Fruit fly (Drosophila melanogaster) whole organism, prepupa: ENCODE measurements around the gene CG32486.
A peak's percentile ranks its signal among the peaks of the same experiment; 100 is the strongest.

Source experiments
- Blimp-1 ChIP-seq: fragments of 200-800 bp; sonication (Bioruptor generic); optimal IDR thresholded peaks from 3 replicates; lab custom pipeline; 2017; ENCODE audit warnings: missing biosample characterization, missing genetic modification characterization, mild to moderate bottlenecking, moderate library complexity, missing genetic modification reagents
- CG10631 ChIP-seq: fragments of 200-800 bp; sonication (Bioruptor generic); optimal IDR thresholded peaks from 2 replicates; lab custom pipeline; 2016; ENCODE audit warnings: missing biosample characterization, missing genetic modification characterization
- CG11294 ChIP-seq: fragments of 200-800 bp; sonication (Bioruptor generic); IDR thresholded peaks from 2 replicates; pipeline ENCODE4 v1.3.6; 2022; ENCODE audit warnings: missing biosample characterization, missing genetic modification characterization
- CG11762 ChIP-seq: fragments of 200-800 bp; sonication (Bioruptor generic); optimal IDR thresholded peaks from 3 replicates; lab custom pipeline; 2016; ENCODE audit warnings: missing biosample characterization, missing genetic modification characterization; ENCODE audit not compliant: insufficient read depth
- CG11902 ChIP-seq: fragments of 200-800 bp; sonication (Bioruptor generic); optimal IDR thresholded peaks from 3 replicates; lab custom pipeline; 2016; ENCODE audit warnings: missing biosample characterization, missing genetic modification characterization
- CG15336 ChIP-seq: fragments of 200-800 bp; sonication (Bioruptor generic); IDR thresholded peaks from 2 replicates; pipeline ENCODE4 v1.3.6; 2022; ENCODE audit warnings: missing biosample characterization, missing genetic modification characterization
- CG1621 ChIP-seq: fragments of 200-800 bp; sonication (Bioruptor generic); optimal IDR thresholded peaks from 3 replicates; lab custom pipeline; 2018; ENCODE audit warnings: missing biosample characterization, mild to moderate bottlenecking, missing genetic modification characterization
- CG16779 ChIP-seq: fragments of 200-800 bp; sonication (Bioruptor generic); optimal IDR thresholded peaks from 3 replicates; lab custom pipeline; 2017; ENCODE audit warnings: missing biosample characterization, mild to moderate bottlenecking, missing genetic modification characterization
- CG3032 ChIP-seq: fragments of 200-800 bp; optimal IDR thresholded peaks from 2 replicates; lab custom pipeline; 2019; ENCODE audit warnings: missing biosample characterization, mild to moderate bottlenecking, missing genetic modification characterization, moderate library complexity
- CG31627 ChIP-seq: fragments of 200-800 bp; sonication (Bioruptor generic); optimal IDR thresholded peaks from 3 replicates; lab custom pipeline; 2016; ENCODE audit warnings: missing biosample characterization, missing genetic modification characterization
- CG32006 ChIP-seq: fragments of 200-800 bp; sonication (Bioruptor generic); optimal IDR thresholded peaks from 3 replicates; lab custom pipeline; 2017; ENCODE audit warnings: missing biosample characterization, mild to moderate bottlenecking, missing genetic modification characterization
- CG3919 ChIP-seq: fragments of 200-800 bp; sonication (Bioruptor generic); optimal IDR thresholded peaks from 3 replicates; lab custom pipeline; 2016; ENCODE audit warnings: missing biosample characterization, missing genetic modification characterization
- CG4318 ChIP-seq: fragments of 200-800 bp; sonication (Bioruptor generic); optimal IDR thresholded peaks from 3 replicates; lab custom pipeline; 2017; ENCODE audit warnings: missing biosample characterization, mild to moderate bottlenecking, missing genetic modification characterization
- CG6163 ChIP-seq: fragments of 200-800 bp; sonication (Bioruptor generic); IDR thresholded peaks from 3 replicates; pipeline ENCODE4 v1.3.6; 2022; ENCODE audit warnings: missing biosample characterization, missing genetic modification characterization
- CG6792 ChIP-seq: fragments of 200-800 bp; sonication (Bioruptor generic); optimal IDR thresholded peaks from 3 replicates; lab custom pipeline; 2016; ENCODE audit warnings: missing biosample characterization, missing genetic modification characterization
- CG6808 ChIP-seq: fragments of 200-800 bp; sonication (Bioruptor generic); optimal IDR thresholded peaks from 3 replicates; lab custom pipeline; 2017; ENCODE audit warnings: missing biosample characterization, missing genetic modification characterization, mild to moderate bottlenecking, moderate library complexity, missing genetic modification reagents
- CG6854 ChIP-seq: fragments of 200-800 bp; sonication (Bioruptor generic); optimal IDR thresholded peaks from 2 replicates; lab custom pipeline; 2017; ENCODE audit warnings: missing biosample characterization, mild to moderate bottlenecking, missing genetic modification characterization
- CG8119 ChIP-seq: fragments of 200-800 bp; sonication (Bioruptor generic); IDR thresholded peaks from 3 replicates; pipeline ENCODE4 v1.3.6; 2022; ENCODE audit warnings: missing biosample characterization, missing genetic modification characterization
- CG8319 ChIP-seq: fragments of 200-800 bp; sonication (Bioruptor generic); optimal IDR thresholded peaks from 3 replicates; lab custom pipeline; 2016; ENCODE audit warnings: missing biosample characterization, missing genetic modification characterization
- CG8632 ChIP-seq: fragments of 200-800 bp; sonication (Bioruptor generic); optimal IDR thresholded peaks from 3 replicates; lab custom pipeline; 2016; ENCODE audit warnings: missing biosample characterization, missing genetic modification characterization
- CG9139 ChIP-seq: fragments of 200-800 bp; sonication (Bioruptor generic); optimal IDR thresholded peaks from 3 replicates; lab custom pipeline; 2017; ENCODE audit warnings: missing biosample characterization, mild to moderate bottlenecking, missing genetic modification characterization
- Eip75B ChIP-seq: fragments of 200-800 bp; sonication (Bioruptor generic); optimal IDR thresholded peaks from 3 replicates; lab custom pipeline; 2016; ENCODE audit warnings: missing biosample characterization, missing genetic modification characterization
- Eip78C ChIP-seq: fragments of 200-800 bp; sonication (Bioruptor generic); peaks from one replicate; lab custom pipeline; 2016; ENCODE audit warnings: missing biosample characterization, missing genetic modification characterization
- Eip93F ChIP-seq: fragments of 200-800 bp; sonication (Bioruptor generic); optimal IDR thresholded peaks from 2 replicates; lab custom pipeline; 2016; ENCODE audit warnings: missing biosample characterization, mild to moderate bottlenecking, missing genetic modification characterization
- Ets21C ChIP-seq: fragments of 200-800 bp; sonication (Bioruptor generic); optimal IDR thresholded peaks from 3 replicates; lab custom pipeline; 2016; ENCODE audit warnings: missing biosample characterization, missing genetic modification characterization
- Ets96B ChIP-seq: fragments of 200-800 bp; optimal IDR thresholded peaks from 2 replicates; lab custom pipeline; 2019; ENCODE audit warnings: missing biosample characterization, mild to moderate bottlenecking, missing genetic modification characterization, moderate library complexity
- Gug ChIP-seq: fragments of 200-800 bp; sonication (Bioruptor generic); IDR thresholded peaks from 2 replicates; pipeline ENCODE4 v1.3.6; 2022; ENCODE audit warnings: missing biosample characterization, missing genetic modification characterization
- Hr38 ChIP-seq: sonication (Bioruptor generic); optimal IDR thresholded peaks from 2 replicates; lab custom pipeline; 2016; ENCODE audit warnings: missing biosample characterization, missing genetic modification characterization
- Hr39 ChIP-seq: fragments of 200-800 bp; sonication (Bioruptor generic); optimal IDR thresholded peaks from 2 replicates; lab custom pipeline; 2016; ENCODE audit warnings: missing biosample characterization, missing genetic modification characterization
- Hr4 ChIP-seq: fragments of 200-800 bp; sonication (Bioruptor generic); optimal IDR thresholded peaks from 3 replicates; lab custom pipeline; 2016; ENCODE audit warnings: missing biosample characterization, missing genetic modification characterization
- Lpt ChIP-seq: fragments of 200-800 bp; sonication (Bioruptor generic); optimal IDR thresholded peaks from 3 replicates; lab custom pipeline; 2016; ENCODE audit warnings: missing biosample characterization, missing genetic modification characterization
- Met ChIP-seq: fragments of 200-800 bp; sonication (Bioruptor generic); optimal IDR thresholded peaks from 3 replicates; lab custom pipeline; 2016; ENCODE audit warnings: missing biosample characterization, missing genetic modification characterization
- OdsH ChIP-seq: fragments of 200-800 bp; sonication (Bioruptor generic); optimal IDR thresholded peaks from 3 replicates; lab custom pipeline; 2016; ENCODE audit warnings: missing biosample characterization, missing genetic modification characterization
- Smox ChIP-seq: fragments of 200-800 bp; sonication (Bioruptor generic); optimal IDR thresholded peaks from 3 replicates; lab custom pipeline; 2016; ENCODE audit warnings: missing biosample characterization, missing genetic modification characterization
- Sox102F ChIP-seq: fragments of 200-800 bp; sonication (Bioruptor generic); optimal IDR thresholded peaks from 2 replicates; lab custom pipeline; 2016; ENCODE audit warnings: missing biosample characterization, mild to moderate bottlenecking, missing genetic modification characterization
- Sox14 ChIP-seq: fragments of 200-800 bp; sonication (Bioruptor generic); optimal IDR thresholded peaks from 3 replicates; lab custom pipeline; 2016; ENCODE audit warnings: missing biosample characterization, missing genetic modification characterization
- Sox15 ChIP-seq: fragments of 200-800 bp; sonication (Bioruptor generic); optimal IDR thresholded peaks from 3 replicates; lab custom pipeline; 2016; ENCODE audit warnings: missing biosample characterization, missing genetic modification characterization
- achi ChIP-seq: fragments of 200-800 bp; sonication (Bioruptor generic); optimal IDR thresholded peaks from 3 replicates; lab custom pipeline; 2016; ENCODE audit warnings: missing biosample characterization, missing genetic modification characterization
- acj6 ChIP-seq: fragments of 200-800 bp; sonication (Bioruptor generic); optimal IDR thresholded peaks from 3 replicates; lab custom pipeline; 2016; ENCODE audit warnings: missing biosample characterization, missing genetic modification characterization
- dac ChIP-seq: fragments of 200-800 bp; sonication (Bioruptor generic); optimal IDR thresholded peaks from 2 replicates; lab custom pipeline; 2017; ENCODE audit warnings: missing biosample characterization, mild to moderate bottlenecking, missing genetic modification characterization
- dsx ChIP-seq: fragments of 200-800 bp; optimal IDR thresholded peaks from 3 replicates; lab custom pipeline; 2019; ENCODE audit warnings: missing biosample characterization, mild to moderate bottlenecking, missing genetic modification characterization, moderate library complexity; ENCODE audit not compliant: poor library complexity, severe bottlenecking
- eg ChIP-seq: fragments of 200-800 bp; sonication (Bioruptor generic); IDR thresholded peaks from 3 replicates; pipeline ENCODE4 v1.3.6; 2022; ENCODE audit warnings: missing biosample characterization, missing genetic modification characterization
- esn ChIP-seq: fragments of 200-800 bp; sonication (Bioruptor generic); optimal IDR thresholded peaks from 2 replicates; lab custom pipeline; 2016; ENCODE audit warnings: missing biosample characterization, mild to moderate bottlenecking, missing genetic modification characterization, moderate library complexity
- fkh ChIP-seq: fragments of 200-800 bp; sonication (Bioruptor generic); optimal IDR thresholded peaks from 3 replicates; lab custom pipeline; 2017; ENCODE audit warnings: missing biosample characterization, mild to moderate bottlenecking, missing genetic modification characterization, moderate library complexity
- salr ChIP-seq, 2 experiments: fragments of 200-800 bp; sonication (Bioruptor generic); optimal IDR thresholded peaks; 3 replicates each; lab custom pipeline; 2016 to 2018; ENCODE audit warnings: missing biosample characterization in 2 of 2, missing genetic modification characterization in 2 of 2, mild to moderate bottlenecking in 1 of 2
- spab ChIP-seq: fragments of 200-800 bp; sonication (Bioruptor generic); optimal IDR thresholded peaks from 2 replicates; lab custom pipeline; 2017; ENCODE audit warnings: missing biosample characterization, mild to moderate bottlenecking, missing genetic modification characterization, missing genetic modification reagents
- ss ChIP-seq, 2 experiments: fragments of 200-800 bp; sonication (Bioruptor generic); optimal IDR thresholded peaks; 2 replicates in 1 of 2; 3 replicates in 1 of 2; lab custom pipeline; 2017 to 2018; ENCODE audit warnings: mild to moderate bottlenecking in 2 of 2, missing biosample characterization in 2 of 2, missing genetic modification characterization in 2 of 2, moderate library complexity in 1 of 2
- topi ChIP-seq: fragments of 200-800 bp; sonication (Bioruptor generic); optimal IDR thresholded peaks from 3 replicates; lab custom pipeline; 2016; ENCODE audit warnings: missing biosample characterization, missing genetic modification characterization
- vri ChIP-seq: fragments of 200-800 bp; sonication (Bioruptor generic); optimal IDR thresholded peaks from 3 replicates; lab custom pipeline; 2016; ENCODE audit warnings: missing biosample characterization, mild to moderate bottlenecking, missing genetic modification characterization

The CG32486 gene

DNA sequence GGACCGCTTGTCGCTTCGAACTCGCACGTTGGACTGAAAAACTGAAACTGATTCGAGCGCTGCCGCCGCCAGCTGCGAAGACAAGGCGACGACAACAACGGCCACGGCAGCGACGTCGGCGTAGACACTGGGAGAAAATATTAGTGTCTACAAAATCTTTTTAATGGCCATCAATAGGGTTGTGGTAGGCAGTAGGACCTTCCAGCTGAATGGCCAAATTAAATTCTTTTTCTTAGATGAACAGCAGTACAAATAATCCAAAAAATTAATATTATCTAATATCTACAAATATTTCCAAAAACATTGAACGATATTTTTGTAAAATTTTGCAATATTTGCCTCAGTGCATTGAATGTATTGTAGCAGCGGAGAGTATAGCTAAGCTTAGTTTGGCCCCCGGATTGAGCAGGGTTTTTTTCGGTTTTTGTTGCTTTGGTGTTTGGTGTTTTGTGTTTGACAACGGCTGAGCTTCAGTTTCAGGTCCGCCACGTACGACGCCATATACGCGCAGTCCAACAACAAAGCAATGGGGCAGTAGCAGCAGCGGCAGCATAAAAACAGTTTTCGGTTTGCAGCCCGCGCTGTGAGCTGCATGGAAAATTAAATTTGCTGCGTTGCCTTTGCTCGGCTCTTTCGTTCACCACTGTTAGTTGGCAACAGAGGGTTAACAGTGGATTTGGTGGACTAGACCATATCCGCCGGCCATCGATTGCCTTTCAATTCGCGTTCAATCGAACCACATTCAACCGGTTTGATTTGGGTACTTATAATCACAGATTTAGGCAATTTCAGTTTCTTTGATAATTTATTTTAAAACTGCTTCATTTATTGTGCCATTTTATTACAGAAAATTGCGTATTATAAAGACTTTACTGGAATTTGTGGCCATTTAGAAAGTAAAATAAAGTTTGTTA, 36.5 kb upstream of the CG32486 start, which contains the start of gene Cht7:
Gene Cht7, minus strand, starts transcription at position 51 of the 914 bp plus-strand sequence.
- TF ChIP-seq CG1621 (peak; percentile 91), Eip93F (no peak), Hr38 (no peak), CG3919 (GFP tag; lab: Kevin White, UChicago) (peak; percentile 91), OdsH (GFP tag; lab: Kevin White, UChicago) (peak; percentile 94), CG4318 (peak; percentile 94), Sox15 (peak; percentile 75), Smox (GFP tag; lab: Kevin White, UChicago) (peak; percentile 81), CG6792 (peak; percentile 89), salr (GFP tag; optimal IDR thresholded peaks at IDR 0.05; lab: Kevin White, UChicago) (peak; percentile 85 to 92), CG15336 (GFP tag; lab: Robert Waterston, UW) (peak; percentile 96), Met (GFP tag; lab: Kevin White, UChicago) (peak; percentile 87), Hr4 (GFP tag; lab: Kevin White, UChicago) (peak; percentile 96), CG11902 (GFP tag; lab: Kevin White, UChicago) (peak; percentile 63), Ets21C (GFP tag; lab: Kevin White, UChicago) (peak; percentile 37), CG31627 (peak; percentile 80), Eip78C (peak; percentile 98), Sox102F (GFP tag; lab: Kevin White, UChicago) (peak; percentile 87), Sox14 (GFP tag; lab: Kevin White, UChicago) (peak; percentile 86), Ets96B (tag; lab: Kevin White, UChicago) (peak; percentile 86), CG6163 (peak; percentile 81), CG32006 (GFP tag; lab: Kevin White, UChicago) (peak; percentile 98), Gug (GFP tag; lab: Robert Waterston, UW) (peak; percentile 86), eg (peak; percentile 93), CG8119 (GFP tag; lab: Robert Waterston, UW) (peak; percentile 97), Eip75B (GFP tag; lab: Kevin White, UChicago) (peak; percentile 89), CG8319 (GFP tag; lab: Kevin White, UChicago) (peak; percentile 74), CG9139 (GFP tag; lab: Kevin White, UChicago) (peak; percentile 74), CG11762 (GFP tag; lab: Kevin White, UChicago) (peak; percentile 82), esn (GFP tag; lab: Kevin White, UChicago) (peak; percentile 89), CG8632 (peak; percentile 86), CG16779 (tag; lab: Kevin White, UChicago) (peak; percentile 73), Blimp-1 (GFP tag; lab: Kevin White, UChicago) (peak; percentile 45), Hr39 (peak; percentile 79), dac (GFP tag; lab: Kevin White, UChicago) (peak; percentile 93), dsx (GFP tag; lab: Kevin White, UChicago) (peak; percentile 88), CG11294 (GFP tag; lab: Robert Waterston, UW) (peak; percentile 90), Lpt (GFP tag; lab: Kevin White, UChicago) (peak; percentile 93), spab (GFP tag; lab: Kevin White, UChicago) (peak; percentile 85), fkh (GFP tag; lab: Kevin White, UChicago) (no peak), CG6854 (GFP tag; lab: Kevin White, UChicago) (peak; percentile 60), CG10631 (GFP tag; lab: Kevin White, UChicago) (peak; percentile 85), acj6 (GFP tag; lab: Kevin White, UChicago) (peak; percentile 91), ss (GFP tag; optimal IDR thresholded peaks at IDR 0.05; lab: Kevin White, UChicago) (peak; percentile 86 to 91), achi (GFP tag; lab: Kevin White, UChicago) (peak; percentile 92), CG6808 (peak; percentile 88), vri (GFP tag; lab: Kevin White, UChicago) (peak; percentile 79), CG3032 (tag; lab: Kevin White, UChicago) (peak; percentile 90), topi (GFP tag; lab: Kevin White, UChicago) (peak; percentile 87)
